Fruit fly (Drosophila melanogaster) whole organism, adult: Measurements from ENCODE around the gene AP-1mu.

Source experiments
- CG11617 ChIP-seq: fragments of 200-800 bp; sonication (Bioruptor generic); optimal IDR thresholded peaks from 2 replicates; lab custom pipeline; 2017; ENCODE audit warnings: mild to moderate bottlenecking, missing biosample characterization, missing genetic modification reagents, missing genetic modification characterization
- CG12768 ChIP-seq: fragments of 200-800 bp; sonication (Bioruptor generic); optimal IDR thresholded peaks from 2 replicates; lab custom pipeline; 2017; ENCODE audit warnings: missing biosample characterization, missing genetic modification characterization, mild to moderate bottlenecking, moderate library complexity, missing genetic modification reagents
- CG14711 ChIP-seq: fragments of 200-800 bp; sonication (Bioruptor generic); optimal IDR thresholded peaks from 2 replicates; lab custom pipeline; 2018; ENCODE audit warnings: missing biosample characterization, mild to moderate bottlenecking, missing genetic modification characterization, moderate library complexity
- CG1620 ChIP-seq: fragments of 200-800 bp; sonication (Bioruptor generic); optimal IDR thresholded peaks from 2 replicates; lab custom pipeline; 2016; ENCODE audit warnings: missing biosample characterization, missing genetic modification characterization
- CG33017 ChIP-seq: fragments of 200-800 bp; sonication (Bioruptor generic); optimal IDR thresholded peaks from 2 replicates; lab custom pipeline; 2018; ENCODE audit warnings: missing biosample characterization, mild to moderate bottlenecking, missing genetic modification characterization, moderate library complexity
- Clk ChIP-seq: fragments of 200-800 bp; sonication (Bioruptor generic); optimal IDR thresholded peaks from 2 replicates; lab custom pipeline; 2017; ENCODE audit warnings: missing biosample characterization, missing genetic modification characterization
- Crg-1 ChIP-seq: fragments of 200-800 bp; sonication (Bioruptor generic); optimal IDR thresholded peaks from 2 replicates; lab custom pipeline; 2016; ENCODE audit warnings: missing biosample characterization, missing genetic modification characterization
- bab1 ChIP-seq: fragments of 200-800 bp; sonication (Bioruptor generic); optimal IDR thresholded peaks from 3 replicates; lab custom pipeline; 2019; ENCODE audit warnings: missing biosample characterization, mild to moderate bottlenecking, missing genetic modification characterization, moderate library complexity
- kay ChIP-seq: fragments of 200-800 bp; sonication (Bioruptor generic); peaks from one replicate; lab custom pipeline; 2016; ENCODE audit warnings: missing biosample characterization, missing genetic modification characterization, borderline replicate concordance
- ovo ChIP-seq: fragments of 200-800 bp; sonication (Bioruptor generic); optimal IDR thresholded peaks from 2 replicates; lab custom pipeline; 2016; ENCODE audit warnings: missing biosample characterization, missing genetic modification characterization
- tj ChIP-seq: fragments of 200-800 bp; sonication (Bioruptor generic); optimal IDR thresholded peaks from 3 replicates; lab custom pipeline; 2017; ENCODE audit warnings: missing biosample characterization, mild to moderate bottlenecking, missing genetic modification characterization, moderate library complexity
- toe ChIP-seq: fragments of 200-800 bp; sonication (Bioruptor generic); optimal IDR thresholded peaks from 2 replicates; lab custom pipeline; 2016; ENCODE audit warnings: missing biosample characterization, missing genetic modification characterization

DNA sequence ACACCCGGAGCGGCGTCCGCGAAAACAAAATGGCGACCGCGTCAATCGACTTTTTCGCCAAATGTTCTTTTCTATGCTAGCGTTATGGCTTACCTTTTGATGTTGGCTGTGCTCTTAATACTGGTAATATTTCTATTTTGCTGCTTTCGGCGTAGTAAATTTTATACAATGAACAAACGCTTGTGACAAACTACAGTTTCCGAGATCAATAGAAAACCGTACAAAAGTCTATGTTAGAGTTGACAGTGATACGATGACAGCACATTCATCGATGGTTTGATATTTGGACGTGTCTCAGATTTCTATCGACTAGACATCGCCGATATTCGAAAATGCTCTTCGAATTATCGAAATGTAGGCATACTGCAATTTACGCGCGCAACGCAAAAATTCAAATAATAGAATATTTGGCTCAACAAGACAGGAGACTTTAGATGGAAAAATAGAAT lies 49.2 kb downstream of the AP-1mu start, which contains the start of gene rump:
- no peak for TF ChIP-seq CG1620 (GFP tag; lab: Kevin White, UChicago)
- TF ChIP-seq kay = no peak
- peak; percentile 76 for TF ChIP-seq bab1 (GFP tag; lab: Kevin White, UChicago)
- peak; percentile 39 for TF ChIP-seq CG11617 (GFP tag; lab: Kevin White, UChicago)
- TF ChIP-seq ovo (GFP tag; lab: Kevin White, UChicago) = no peak
- no peak for TF ChIP-seq toe
- no peak for TF ChIP-seq Clk (GFP tag; lab: Kevin White, UChicago)
- no peak for TF ChIP-seq CG12768 (GFP tag; lab: Kevin White, UChicago)
- peak; percentile 58 for TF ChIP-seq tj (GFP tag; lab: Kevin White, UChicago)
- no peak for TF ChIP-seq CG33017
- TF ChIP-seq Crg-1 (GFP tag; lab: Kevin White, UChicago) = no peak
- peak; percentile 33 for TF ChIP-seq CG14711 (tag; lab: Kevin White, UChicago)
